Fruit fly (Drosophila melanogaster) whole organism, embryonic: ENCODE data around the gene CG12016.

Experiments
- BtbVII ChIP-seq: fragments of 200-800 bp; sonication (Bioruptor generic); optimal IDR thresholded peaks from 3 replicates; lab custom pipeline; 2017; ENCODE audit warnings: missing biosample characterization, mild to moderate bottlenecking, missing genetic modification characterization
- CG10565 ChIP-seq: fragments of 200-800 bp; sonication (Bioruptor generic); optimal IDR thresholded peaks from 3 replicates; lab custom pipeline; 2016; ENCODE audit warnings: missing biosample characterization, mild to moderate bottlenecking, missing genetic modification characterization
- CG11093 ChIP-seq: fragments of 200-800 bp; sonication (Bioruptor generic); IDR thresholded peaks from 3 replicates; pipeline ENCODE4 v1.3.6; 2022; ENCODE audit warnings: missing biosample characterization, missing genetic modification characterization
- CG12299 ChIP-seq: fragments of 200-800 bp; sonication (Bioruptor generic); optimal IDR thresholded peaks from 2 replicates; lab custom pipeline; 2018; ENCODE audit warnings: missing biosample characterization, mild to moderate bottlenecking, missing genetic modification characterization
- CG12659 ChIP-seq: fragments of 200-800 bp; sonication (Bioruptor generic); optimal IDR thresholded peaks from 3 replicates; lab custom pipeline; 2017; ENCODE audit warnings: mild to moderate bottlenecking, missing biosample characterization, missing genetic modification reagents, missing genetic modification characterization
- CG15601 ChIP-seq: fragments of 200-800 bp; sonication (Bioruptor generic); optimal IDR thresholded peaks from 3 replicates; lab custom pipeline; 2019; ENCODE audit warnings: missing biosample characterization, mild to moderate bottlenecking, missing genetic modification characterization, moderate library complexity
- CG1603 ChIP-seq: fragments of 200-800 bp; sonication (Bioruptor generic); optimal IDR thresholded peaks from 2 replicates; lab custom pipeline; 2019; ENCODE audit warnings: missing biosample characterization, mild to moderate bottlenecking, missing genetic modification characterization, moderate library complexity
- CG16779 ChIP-seq: fragments of 200-800 bp; sonication (Bioruptor generic); IDR thresholded peaks from 2 replicates; pipeline ENCODE4 v1.3.6; 2022; ENCODE audit warnings: missing biosample characterization, missing genetic modification characterization
- CG17186 ChIP-seq: fragments of 200-800 bp; sonication (Bioruptor generic); optimal IDR thresholded peaks from 3 replicates; lab custom pipeline; 2017; ENCODE audit warnings: missing biosample characterization, missing genetic modification reagents, missing genetic modification characterization
- CG17328 ChIP-seq: fragments of 200-800 bp; sonication (Bioruptor generic); IDR thresholded peaks from 2 replicates; pipeline ENCODE4 v1.3.6; 2022; ENCODE audit warnings: missing biosample characterization, missing genetic modification characterization
- CG18011 ChIP-seq: fragments of 200-800 bp; sonication (Bioruptor generic); optimal IDR thresholded peaks from 2 replicates; lab custom pipeline; 2017; ENCODE audit warnings: missing biosample characterization, missing genetic modification characterization, mild to moderate bottlenecking, moderate library complexity, missing genotype
- CG18262 ChIP-seq: fragments of 200-800 bp; optimal IDR thresholded peaks from 3 replicates; lab custom pipeline; 2019; ENCODE audit warnings: missing biosample characterization, mild to moderate bottlenecking, missing genetic modification characterization, moderate library complexity
- CG2889 ChIP-seq: fragments of 200-800 bp; sonication (Bioruptor generic); IDR thresholded peaks from 3 replicates; pipeline ENCODE4 v1.3.6; 2022; ENCODE audit warnings: missing biosample characterization, missing genetic modification characterization
- CG32767 ChIP-seq: fragments of 200-800 bp; sonication (Bioruptor generic); IDR thresholded peaks from 2 replicates; pipeline ENCODE4 v1.3.6; 2022; ENCODE audit warnings: missing biosample characterization, missing genetic modification characterization
- CG4282 ChIP-seq: fragments of 200-800 bp; sonication (Bioruptor generic); optimal IDR thresholded peaks from 2 replicates; lab custom pipeline; 2016; ENCODE audit warnings: missing biosample characterization, missing genetic modification characterization
- CG7928 ChIP-seq: fragments of 200-800 bp; sonication (Bioruptor generic); optimal IDR thresholded peaks from 2 replicates; lab custom pipeline; 2017; ENCODE audit warnings: missing biosample characterization, mild to moderate bottlenecking, missing genetic modification characterization
- CG8089 ChIP-seq: fragments of 200-800 bp; sonication (Bioruptor generic); optimal IDR thresholded peaks from 3 replicates; lab custom pipeline; 2016; ENCODE audit warnings: missing biosample characterization, missing genetic modification characterization
- CG8765 ChIP-seq: fragments of 200-800 bp; sonication (Bioruptor generic); IDR thresholded peaks from 2 replicates; pipeline ENCODE4 v1.3.6; 2022; ENCODE audit warnings: missing biosample characterization, missing genetic modification characterization
- Doc3 ChIP-seq: fragments of 200-800 bp; sonication (Bioruptor generic); IDR thresholded peaks from 3 replicates; pipeline ENCODE4 v1.3.6; 2022; ENCODE audit warnings: missing biosample characterization, missing genetic modification characterization; ENCODE audit not compliant: partially characterized antibody
- Dref ChIP-seq: fragments of 200-800 bp; sonication (Bioruptor generic); IDR thresholded peaks from 2 replicates; pipeline ENCODE4 v1.3.6; 2022; ENCODE audit warnings: missing biosample characterization, missing genetic modification characterization
- Ets65A ChIP-seq: fragments of 200-800 bp; sonication (Bioruptor generic); peaks from one replicate; lab custom pipeline; 2016; ENCODE audit warnings: missing biosample characterization, missing genetic modification characterization
- HLHmδ ChIP-seq: fragments of 200-800 bp; sonication (Bioruptor generic); optimal IDR thresholded peaks from 2 replicates; lab custom pipeline; 2018; ENCODE audit warnings: missing biosample characterization, mild to moderate bottlenecking, missing genetic modification characterization, moderate library complexity
- Hmx ChIP-seq: fragments of 200-800 bp; sonication (Bioruptor generic); optimal IDR thresholded peaks from 2 replicates; lab custom pipeline; 2016; ENCODE audit warnings: missing biosample characterization, missing genetic modification characterization
- Hr51 ChIP-seq, 2 experiments: fragments of 200-800 bp; sonication (Bioruptor generic); optimal IDR thresholded peaks; 2 replicates in 1 of 2; 3 replicates in 1 of 2; lab custom pipeline; 2016 to 2018; ENCODE audit warnings: missing biosample characterization in 2 of 2, missing genetic modification characterization in 2 of 2, mild to moderate bottlenecking in 1 of 2, moderate library complexity in 1 of 2
- Lim3 ChIP-seq: fragments of 200-800 bp; sonication (Bioruptor generic); IDR thresholded peaks from 2 replicates; pipeline ENCODE4 v1.3.6; 2022; ENCODE audit warnings: missing biosample characterization, missing genetic modification characterization
- MBD-R2 ChIP-seq: fragments of 200-800 bp; sonication (Bioruptor generic); IDR thresholded peaks from 2 replicates; pipeline ENCODE4 v1.3.6; 2022; ENCODE audit warnings: missing biosample characterization, missing genetic modification characterization
- MESR4 ChIP-seq: fragments of 200-800 bp; sonication (Bioruptor generic); optimal IDR thresholded peaks from 2 replicates; lab custom pipeline; 2018; ENCODE audit warnings: missing biosample characterization, mild to moderate bottlenecking, missing genetic modification characterization, moderate library complexity
- Max ChIP-seq: fragments of 200-800 bp; sonication (Bioruptor generic); optimal IDR thresholded peaks from 2 replicates; lab custom pipeline; 2016; ENCODE audit warnings: missing biosample characterization, mild to moderate bottlenecking, missing genetic modification characterization
- Opbp ChIP-seq: fragments of 200-800 bp; sonication (Bioruptor generic); IDR thresholded peaks from 3 replicates; pipeline ENCODE4 v1.3.6; 2022; ENCODE audit warnings: missing biosample characterization, missing genetic modification characterization; ENCODE audit not compliant: partially characterized antibody
- Xrp1 ChIP-seq: fragments of 200-800 bp; sonication (Bioruptor generic); IDR thresholded peaks from 2 replicates; pipeline ENCODE4 v1.3.6; 2022; ENCODE audit warnings: missing biosample characterization, missing genetic modification characterization
- ac ChIP-seq: fragments of 200-800 bp; sonication (Bioruptor generic); optimal IDR thresholded peaks from 3 replicates; lab custom pipeline; 2017; ENCODE audit warnings: missing biosample characterization, mild to moderate bottlenecking, missing genetic modification characterization
- bowl ChIP-seq: fragments of 200-800 bp; sonication (Bioruptor generic); IDR thresholded peaks from 2 replicates; pipeline ENCODE4 v1.3.6; 2022; ENCODE audit warnings: missing biosample characterization, missing genetic modification characterization
- cato ChIP-seq: fragments of 200-800 bp; sonication (Bioruptor generic); optimal IDR thresholded peaks from 2 replicates; lab custom pipeline; 2016; ENCODE audit warnings: missing biosample characterization, missing genetic modification characterization, borderline replicate concordance
- croc ChIP-seq: fragments of 200-800 bp; sonication (Bioruptor generic); conservative IDR thresholded peaks from 3 replicates; pipeline ENCODE4 v1.3.6; 2022; ENCODE audit warnings: missing biosample characterization, missing genetic modification characterization
- crol ChIP-seq: fragments of 200-800 bp; sonication (Bioruptor generic); IDR thresholded peaks from 2 replicates; pipeline ENCODE4 v1.3.6; 2022; ENCODE audit warnings: missing biosample characterization, missing genetic modification characterization
- dysf ChIP-seq: fragments of 200-800 bp; sonication (Bioruptor generic); IDR thresholded peaks from 3 replicates; pipeline ENCODE4 v1.3.6; 2022; ENCODE audit warnings: missing biosample characterization, missing genetic modification characterization
- exex ChIP-seq: fragments of 200-800 bp; sonication (Bioruptor generic); optimal IDR thresholded peaks from 4 replicates; lab custom pipeline; 2018; ENCODE audit warnings: missing biosample characterization, mild to moderate bottlenecking, missing genetic modification characterization, moderate library complexity
- grau ChIP-seq: fragments of 200-800 bp; optimal IDR thresholded peaks from 3 replicates; lab custom pipeline; 2019; ENCODE audit warnings: missing biosample characterization, mild to moderate bottlenecking, missing genetic modification characterization, moderate library complexity
- hbn ChIP-seq: fragments of 200-800 bp; sonication (Bioruptor generic); IDR thresholded peaks from 2 replicates; pipeline ENCODE4 v1.3.6; 2022; ENCODE audit warnings: missing biosample characterization, missing genetic modification characterization; ENCODE audit not compliant: partially characterized antibody
- ken ChIP-seq: fragments of 200-800 bp; sonication (Bioruptor generic); IDR thresholded peaks from 3 replicates; pipeline ENCODE4 v1.3.6; 2022; ENCODE audit warnings: missing biosample characterization, missing genetic modification characterization
- klu ChIP-seq: fragments of 200-800 bp; sonication (Bioruptor generic); IDR thresholded peaks from 2 replicates; pipeline ENCODE4 v1.3.6; 2022; ENCODE audit warnings: missing biosample characterization, missing genetic modification characterization
- lilli ChIP-seq: fragments of 200-800 bp; sonication (Bioruptor generic); optimal IDR thresholded peaks from 3 replicates; lab custom pipeline; 2016; ENCODE audit warnings: missing biosample characterization, missing genetic modification characterization
- mirr ChIP-seq: fragments of 200-800 bp; sonication (Bioruptor generic); optimal IDR thresholded peaks from 3 replicates; lab custom pipeline; 2018; ENCODE audit warnings: missing biosample characterization, mild to moderate bottlenecking, missing genetic modification characterization
- oc ChIP-seq: fragments of 200-800 bp; sonication (Bioruptor generic); optimal IDR thresholded peaks from 2 replicates; lab custom pipeline; 2018; ENCODE audit warnings: missing biosample characterization, mild to moderate bottlenecking, missing genetic modification characterization, moderate library complexity
- pb ChIP-seq: fragments of 200-800 bp; sonication (Bioruptor generic); optimal IDR thresholded peaks from 3 replicates; lab custom pipeline; 2016; ENCODE audit warnings: missing biosample characterization, missing genetic modification characterization
- peb ChIP-seq: fragments of 200-800 bp; sonication (Bioruptor generic); IDR thresholded peaks from 2 replicates; pipeline ENCODE4 v1.3.6; 2022; ENCODE audit warnings: missing biosample characterization, missing genetic modification characterization
- tll ChIP-seq, 2 experiments: fragments of 200-800 bp in 1 of 2; fragments of >200 bp in 1 of 2; sonication (Bioruptor generic) in 1 of 2; optimal IDR thresholded peaks; 2 replicates each; lab custom pipeline; 2017 to 2019; ENCODE audit warnings: missing biosample characterization in 2 of 2, missing genetic modification characterization in 2 of 2, mild to moderate bottlenecking in 1 of 2, moderate library complexity in 1 of 2
- unpg ChIP-seq: fragments of 200-800 bp; sonication (Bioruptor generic); optimal IDR thresholded peaks from 3 replicates; lab custom pipeline; 2018; ENCODE audit warnings: missing biosample characterization, mild to moderate bottlenecking, missing genetic modification characterization, moderate library complexity

The CG12016 gene

dm6 chr3L:3303534-3304459 is 15.6 kb upstream of the CG12016 start, which contains the start of gene ZnT63C (continued):
- no peak for TF ChIP-seq CG18011
- TF ChIP-seq crol = peak; percentile 89
- TF ChIP-seq Dref (GFP tag; lab: Robert Waterston, UW) = peak; percentile 84
- no peak for TF ChIP-seq CG2889 (GFP tag; lab: Robert Waterston, UW)
- TF ChIP-seq CG8765 (GFP tag; lab: Robert Waterston, UW) = no peak
- no peak for TF ChIP-seq BtbVII
- TF ChIP-seq ken (GFP tag; lab: Robert Waterston, UW) = no peak
- TF ChIP-seq CG32767 (GFP tag; lab: Robert Waterston, UW) = peak; percentile 40; the same call in 1 of the 2 replicates
- TF ChIP-seq CG8089 = no peak
- no peak for TF ChIP-seq croc (GFP tag; lab: Robert Waterston, UW)
- TF ChIP-seq hbn = peak; percentile 70
- TF ChIP-seq CG17328 (GFP tag; lab: Robert Waterston, UW) = 0 out of 2 replicates have a peak, but pooled peaks have one; percentile 24
- no peak for TF ChIP-seq Hr51 (GFP tag; optimal IDR thresholded peaks at IDR 0.05; lab: Kevin White, UChicago)
- TF ChIP-seq klu (GFP tag; lab: Robert Waterston, UW) = no peak; the same call in 1 of the 2 replicates
- no peak for TF ChIP-seq exex (tag; lab: Kevin White, UChicago)
- TF ChIP-seq CG10565 (GFP tag; lab: Kevin White, UChicago) = no peak
- TF ChIP-seq Doc3 = peak; percentile 73
- TF ChIP-seq CG7928 (GFP tag; lab: Kevin White, UChicago) = no peak
- no peak for TF ChIP-seq ac (GFP tag; lab: Kevin White, UChicago)
- TF ChIP-seq bowl (GFP tag; lab: Robert Waterston, UW) = 0 out of 2 replicates have a peak, but pooled peaks have one; percentile 35
- no peak for TF ChIP-seq Ets65A (GFP tag; lab: Kevin White, UChicago)
- no peak for TF ChIP-seq peb
- TF ChIP-seq Opbp = peak; percentile 84
- peak; percentile 7 for TF ChIP-seq CG12299 (tag; lab: Kevin White, UChicago)
- no peak for TF ChIP-seq unpg
- TF ChIP-seq mirr (GFP tag; lab: Kevin White, UChicago) = peak; percentile 27
- peak; percentile 63 for TF ChIP-seq CG1603
- peak; percentile 92 for TF ChIP-seq MESR4 (GFP tag; lab: Kevin White, UChicago)
- no peak for TF ChIP-seq CG16779 (GFP tag; lab: Robert Waterston, UW)
- no peak for TF ChIP-seq Xrp1 (GFP tag; lab: Robert Waterston, UW)
- TF ChIP-seq MBD-R2 = peak; percentile 32; the same call in 1 of the 2 replicates
- no peak for TF ChIP-seq Lim3
- TF ChIP-seq Max (GFP tag; lab: Kevin White, UChicago) = no peak
- no peak for TF ChIP-seq dysf (GFP tag; lab: Robert Waterston, UW)
- TF ChIP-seq oc (tag; lab: Kevin White, UChicago) = no peak
- TF ChIP-seq CG15601 (tag; lab: Kevin White, UChicago) = no peak
- TF ChIP-seq pb (GFP tag; lab: Kevin White, UChicago) = no peak
- no peak for TF ChIP-seq Hmx (GFP tag; lab: Kevin White, UChicago)
- TF ChIP-seq HLHmδ = no peak
- TF ChIP-seq CG12659 = peak; percentile 67
- no peak for TF ChIP-seq CG17186 (GFP tag; lab: Kevin White, UChicago)
- no peak for TF ChIP-seq lilli (GFP tag; lab: Kevin White, UChicago)
- TF ChIP-seq CG18262 = no peak
- no peak for TF ChIP-seq tll (GFP tag; optimal IDR thresholded peaks at IDR 0.05; lab: Kevin White, UChicago)
- peak; percentile 75 for TF ChIP-seq grau (tag; lab: Kevin White, UChicago)
- TF ChIP-seq CG4282 = no peak
- TF ChIP-seq cato (GFP tag; lab: Kevin White, UChicago) = no peak
- no peak for TF ChIP-seq CG11093 (GFP tag; lab: Robert Waterston, UW)
